Fruit fly (Drosophila melanogaster) whole organism, prepupa: Measurements from ENCODE around the gene CG4968.

ENCODE experiments used
- CG11294 ChIP-seq: fragments of 200-800 bp; sonication (Bioruptor generic); IDR thresholded peaks from 2 replicates; pipeline ENCODE4 v1.3.6; 2022; ENCODE audit warnings: missing biosample characterization, missing genetic modification characterization
- Lpt ChIP-seq: fragments of 200-800 bp; sonication (Bioruptor generic); optimal IDR thresholded peaks from 3 replicates; lab custom pipeline; 2016; ENCODE audit warnings: missing biosample characterization, missing genetic modification characterization
- Sox102F ChIP-seq: fragments of 200-800 bp; sonication (Bioruptor generic); optimal IDR thresholded peaks from 2 replicates; lab custom pipeline; 2016; ENCODE audit warnings: missing biosample characterization, mild to moderate bottlenecking, missing genetic modification characterization
- Sox15 ChIP-seq: fragments of 200-800 bp; sonication (Bioruptor generic); optimal IDR thresholded peaks from 3 replicates; lab custom pipeline; 2016; ENCODE audit warnings: missing biosample characterization, missing genetic modification characterization
- fkh ChIP-seq: fragments of 200-800 bp; sonication (Bioruptor generic); optimal IDR thresholded peaks from 3 replicates; lab custom pipeline; 2017; ENCODE audit warnings: missing biosample characterization, mild to moderate bottlenecking, missing genetic modification characterization, moderate library complexity
- svp ChIP-seq: fragments of 200-800 bp; sonication (Bioruptor generic); peaks from one replicate; lab custom pipeline; 2016; ENCODE audit warnings: missing biosample characterization, missing genetic modification characterization
- topi ChIP-seq: fragments of 200-800 bp; sonication (Bioruptor generic); optimal IDR thresholded peaks from 3 replicates; lab custom pipeline; 2016; ENCODE audit warnings: missing biosample characterization, missing genetic modification characterization

DNA sequence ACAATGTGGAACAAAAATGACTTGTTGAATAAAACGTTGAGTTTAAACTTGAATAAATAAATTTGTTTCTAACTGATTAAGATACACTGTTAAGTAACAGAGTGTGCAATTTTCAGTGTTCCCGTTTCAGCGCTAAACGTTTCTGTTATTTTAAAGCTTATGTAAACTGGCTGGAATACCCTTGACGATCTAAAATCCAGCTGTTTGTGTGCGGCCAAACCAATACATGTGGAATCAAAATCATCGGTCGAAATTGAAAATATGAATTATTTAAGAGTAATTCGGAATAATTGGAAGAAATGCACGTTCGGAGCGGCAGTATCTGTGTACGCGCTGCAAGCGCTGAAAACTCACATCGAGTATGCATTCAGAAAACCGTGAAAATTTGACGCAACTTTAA lies 36.9 kb upstream of the CG4968 start, which contains the start of gene Mulk:
- TF ChIP-seq Sox15 = no peak
- no peak for TF ChIP-seq CG11294
- no peak for TF ChIP-seq Sox102F
- no peak for TF ChIP-seq Lpt (GFP tag; lab: Kevin White, UChicago)
- no peak for TF ChIP-seq fkh (GFP tag; lab: Kevin White, UChicago)
- TF ChIP-seq svp (GFP tag; lab: Kevin White, UChicago) = no peak
- no peak for TF ChIP-seq topi
